Fruit fly (Drosophila melanogaster) whole organism, pupa: ENCODE measurements around the gene CG1628.

Source experiments
- CG10348 ChIP-seq: fragments of 200-800 bp; sonication (Bioruptor generic); IDR thresholded peaks from 2 replicates; pipeline ENCODE4 v1.3.6; 2022; ENCODE audit warnings: missing biosample characterization, missing genetic modification characterization
- CG12605 ChIP-seq: fragments of 200-800 bp; sonication (Bioruptor generic); IDR thresholded peaks from 2 replicates; pipeline ENCODE4 v1.3.6; 2022; ENCODE audit warnings: missing biosample characterization, missing genetic modification characterization
- CG14655 ChIP-seq: fragments of 200-800 bp; sonication (Bioruptor generic); optimal IDR thresholded peaks from 3 replicates; lab custom pipeline; 2017; ENCODE audit warnings: mild to moderate bottlenecking, missing biosample characterization, missing genetic modification reagents, missing genetic modification characterization
- CG17806 ChIP-seq: fragments of 200-800 bp; sonication (Bioruptor generic); optimal IDR thresholded peaks from 2 replicates; lab custom pipeline; 2018; ENCODE audit warnings: missing biosample characterization, mild to moderate bottlenecking, missing genetic modification characterization, moderate library complexity
- CG34367 ChIP-seq: fragments of 200-800 bp; sonication (Bioruptor generic); optimal IDR thresholded peaks from 2 replicates; lab custom pipeline; 2018; ENCODE audit warnings: missing biosample characterization, mild to moderate bottlenecking, missing genetic modification characterization
- CG4496 ChIP-seq: fragments of 200-800 bp; sonication (Bioruptor generic); IDR thresholded peaks from 3 replicates; pipeline ENCODE4 v1.3.6; 2022; ENCODE audit warnings: missing biosample characterization, missing genetic modification characterization
- EcR ChIP-seq: fragments of 200-800 bp; sonication (Bioruptor generic); optimal IDR thresholded peaks from 3 replicates; lab custom pipeline; 2019; ENCODE audit warnings: missing biosample characterization, missing genetic modification characterization, mild to moderate bottlenecking, moderate library complexity, missing genetic modification reagents
- Ets98B ChIP-seq: fragments of 200-800 bp; sonication (Bioruptor generic); IDR thresholded peaks from 2 replicates; pipeline ENCODE4 v1.3.6; 2022; ENCODE audit warnings: missing biosample characterization, missing genetic modification characterization
- Pif1A ChIP-seq: fragments of 200-800 bp; sonication (Bioruptor generic); optimal IDR thresholded peaks from 3 replicates; lab custom pipeline; 2016; ENCODE audit warnings: missing biosample characterization, missing genetic modification characterization
- Pif1B ChIP-seq: fragments of 200-800 bp; sonication (Bioruptor generic); optimal IDR thresholded peaks from 3 replicates; lab custom pipeline; 2016; ENCODE audit warnings: missing biosample characterization, missing genetic modification characterization
- Snoo ChIP-seq: fragments of 200-800 bp; sonication (Bioruptor generic); optimal IDR thresholded peaks from 3 replicates; lab custom pipeline; 2017; ENCODE audit warnings: missing biosample characterization, mild to moderate bottlenecking, missing genetic modification characterization, inconsistent platforms
- rn ChIP-seq: fragments of 200-800 bp; sonication (Bioruptor generic); IDR thresholded peaks from 2 replicates; pipeline ENCODE4 v1.3.6; 2022; ENCODE audit warnings: missing biosample characterization, missing genetic modification characterization

- no peak for TF ChIP-seq CG12605 (GFP tag; lab: Robert Waterston, UW)
- TF ChIP-seq CG4496 (GFP tag; lab: Robert Waterston, UW) = no peak
- TF ChIP-seq Pif1A = no peak
- no peak for TF ChIP-seq EcR (GFP tag; lab: Kevin White, UChicago)
- TF ChIP-seq Snoo (tag; lab: Kevin White, UChicago) = no peak
- TF ChIP-seq CG10348 (GFP tag; lab: Robert Waterston, UW) = no peak
- no peak for TF ChIP-seq Pif1B (GFP tag; lab: Kevin White, UChicago)
- no peak for TF ChIP-seq CG34367 (tag; lab: Kevin White, UChicago)
- no peak for TF ChIP-seq CG14655
- no peak for TF ChIP-seq Ets98B (GFP tag; lab: Robert Waterston, UW)
- TF ChIP-seq CG17806 (tag; lab: Kevin White, UChicago) = no peak
- no peak for TF ChIP-seq rn
Measured at dm6 chrX:10627062-10627756, 24.7 kb upstream of the CG1628 start, which contains the start of the genes CG9806 and X11Lbeta.
